Fruit fly (Drosophila melanogaster) whole organism, prepupa: ENCODE data around the gene Ir7b.

Experiments
- Blimp-1 ChIP-seq: fragments of 200-800 bp; sonication (Bioruptor generic); optimal IDR thresholded peaks from 3 replicates; lab custom pipeline; 2017; ENCODE audit warnings: missing biosample characterization, missing genetic modification characterization, mild to moderate bottlenecking, moderate library complexity, missing genetic modification reagents
- CG10631 ChIP-seq: fragments of 200-800 bp; sonication (Bioruptor generic); optimal IDR thresholded peaks from 2 replicates; lab custom pipeline; 2016; ENCODE audit warnings: missing biosample characterization, missing genetic modification characterization
- CG11762 ChIP-seq: fragments of 200-800 bp; sonication (Bioruptor generic); optimal IDR thresholded peaks from 3 replicates; lab custom pipeline; 2016; ENCODE audit warnings: missing biosample characterization, missing genetic modification characterization; ENCODE audit not compliant: insufficient read depth
- CG15336 ChIP-seq: fragments of 200-800 bp; sonication (Bioruptor generic); IDR thresholded peaks from 2 replicates; pipeline ENCODE4 v1.3.6; 2022; ENCODE audit warnings: missing biosample characterization, missing genetic modification characterization
- CG1621 ChIP-seq: fragments of 200-800 bp; sonication (Bioruptor generic); optimal IDR thresholded peaks from 3 replicates; lab custom pipeline; 2018; ENCODE audit warnings: missing biosample characterization, mild to moderate bottlenecking, missing genetic modification characterization
- CG16779 ChIP-seq: fragments of 200-800 bp; sonication (Bioruptor generic); optimal IDR thresholded peaks from 3 replicates; lab custom pipeline; 2017; ENCODE audit warnings: missing biosample characterization, mild to moderate bottlenecking, missing genetic modification characterization
- CG32006 ChIP-seq: fragments of 200-800 bp; sonication (Bioruptor generic); optimal IDR thresholded peaks from 3 replicates; lab custom pipeline; 2017; ENCODE audit warnings: missing biosample characterization, mild to moderate bottlenecking, missing genetic modification characterization
- CG34406 ChIP-seq: fragments of 200-800 bp; sonication (Bioruptor generic); optimal IDR thresholded peaks from 3 replicates; lab custom pipeline; 2016; ENCODE audit warnings: missing biosample characterization, missing genetic modification characterization
- CG3919 ChIP-seq: fragments of 200-800 bp; sonication (Bioruptor generic); optimal IDR thresholded peaks from 3 replicates; lab custom pipeline; 2016; ENCODE audit warnings: missing biosample characterization, missing genetic modification characterization
- CG6163 ChIP-seq: fragments of 200-800 bp; sonication (Bioruptor generic); IDR thresholded peaks from 3 replicates; pipeline ENCODE4 v1.3.6; 2022; ENCODE audit warnings: missing biosample characterization, missing genetic modification characterization
- CG6792 ChIP-seq: fragments of 200-800 bp; sonication (Bioruptor generic); optimal IDR thresholded peaks from 3 replicates; lab custom pipeline; 2016; ENCODE audit warnings: missing biosample characterization, missing genetic modification characterization
- CG6808 ChIP-seq: fragments of 200-800 bp; sonication (Bioruptor generic); optimal IDR thresholded peaks from 3 replicates; lab custom pipeline; 2017; ENCODE audit warnings: missing biosample characterization, missing genetic modification characterization, mild to moderate bottlenecking, moderate library complexity, missing genetic modification reagents
- CG8119 ChIP-seq: fragments of 200-800 bp; sonication (Bioruptor generic); IDR thresholded peaks from 3 replicates; pipeline ENCODE4 v1.3.6; 2022; ENCODE audit warnings: missing biosample characterization, missing genetic modification characterization
- CG8319 ChIP-seq: fragments of 200-800 bp; sonication (Bioruptor generic); optimal IDR thresholded peaks from 3 replicates; lab custom pipeline; 2016; ENCODE audit warnings: missing biosample characterization, missing genetic modification characterization
- CG9139 ChIP-seq: fragments of 200-800 bp; sonication (Bioruptor generic); optimal IDR thresholded peaks from 3 replicates; lab custom pipeline; 2017; ENCODE audit warnings: missing biosample characterization, mild to moderate bottlenecking, missing genetic modification characterization
- Eip75B ChIP-seq: fragments of 200-800 bp; sonication (Bioruptor generic); optimal IDR thresholded peaks from 3 replicates; lab custom pipeline; 2016; ENCODE audit warnings: missing biosample characterization, missing genetic modification characterization
- Eip78C ChIP-seq: fragments of 200-800 bp; sonication (Bioruptor generic); peaks from one replicate; lab custom pipeline; 2016; ENCODE audit warnings: missing biosample characterization, missing genetic modification characterization
- Eip93F ChIP-seq: fragments of 200-800 bp; sonication (Bioruptor generic); optimal IDR thresholded peaks from 2 replicates; lab custom pipeline; 2016; ENCODE audit warnings: missing biosample characterization, mild to moderate bottlenecking, missing genetic modification characterization
- Ets21C ChIP-seq: fragments of 200-800 bp; sonication (Bioruptor generic); optimal IDR thresholded peaks from 3 replicates; lab custom pipeline; 2016; ENCODE audit warnings: missing biosample characterization, missing genetic modification characterization
- Ets96B ChIP-seq: fragments of 200-800 bp; optimal IDR thresholded peaks from 2 replicates; lab custom pipeline; 2019; ENCODE audit warnings: missing biosample characterization, mild to moderate bottlenecking, missing genetic modification characterization, moderate library complexity
- Gug ChIP-seq: fragments of 200-800 bp; sonication (Bioruptor generic); IDR thresholded peaks from 2 replicates; pipeline ENCODE4 v1.3.6; 2022; ENCODE audit warnings: missing biosample characterization, missing genetic modification characterization
- Hr39 ChIP-seq: fragments of 200-800 bp; sonication (Bioruptor generic); optimal IDR thresholded peaks from 2 replicates; lab custom pipeline; 2016; ENCODE audit warnings: missing biosample characterization, missing genetic modification characterization
- Hr4 ChIP-seq: fragments of 200-800 bp; sonication (Bioruptor generic); optimal IDR thresholded peaks from 3 replicates; lab custom pipeline; 2016; ENCODE audit warnings: missing biosample characterization, missing genetic modification characterization
- Lpt ChIP-seq: fragments of 200-800 bp; sonication (Bioruptor generic); optimal IDR thresholded peaks from 3 replicates; lab custom pipeline; 2016; ENCODE audit warnings: missing biosample characterization, missing genetic modification characterization
- Met ChIP-seq: fragments of 200-800 bp; sonication (Bioruptor generic); optimal IDR thresholded peaks from 3 replicates; lab custom pipeline; 2016; ENCODE audit warnings: missing biosample characterization, missing genetic modification characterization
- OdsH ChIP-seq: fragments of 200-800 bp; sonication (Bioruptor generic); optimal IDR thresholded peaks from 3 replicates; lab custom pipeline; 2016; ENCODE audit warnings: missing biosample characterization, missing genetic modification characterization
- Smox ChIP-seq: fragments of 200-800 bp; sonication (Bioruptor generic); optimal IDR thresholded peaks from 3 replicates; lab custom pipeline; 2016; ENCODE audit warnings: missing biosample characterization, missing genetic modification characterization
- Sox102F ChIP-seq: fragments of 200-800 bp; sonication (Bioruptor generic); optimal IDR thresholded peaks from 2 replicates; lab custom pipeline; 2016; ENCODE audit warnings: missing biosample characterization, mild to moderate bottlenecking, missing genetic modification characterization
- Sox14 ChIP-seq: fragments of 200-800 bp; sonication (Bioruptor generic); optimal IDR thresholded peaks from 3 replicates; lab custom pipeline; 2016; ENCODE audit warnings: missing biosample characterization, missing genetic modification characterization
- achi ChIP-seq: fragments of 200-800 bp; sonication (Bioruptor generic); optimal IDR thresholded peaks from 3 replicates; lab custom pipeline; 2016; ENCODE audit warnings: missing biosample characterization, missing genetic modification characterization
- acj6 ChIP-seq: fragments of 200-800 bp; sonication (Bioruptor generic); optimal IDR thresholded peaks from 3 replicates; lab custom pipeline; 2016; ENCODE audit warnings: missing biosample characterization, missing genetic modification characterization
- cyc ChIP-seq: fragments of 200-800 bp; sonication (Bioruptor generic); optimal IDR thresholded peaks from 3 replicates; lab custom pipeline; 2016; ENCODE audit warnings: missing biosample characterization, missing genetic modification characterization
- dac ChIP-seq: fragments of 200-800 bp; sonication (Bioruptor generic); optimal IDR thresholded peaks from 2 replicates; lab custom pipeline; 2017; ENCODE audit warnings: missing biosample characterization, mild to moderate bottlenecking, missing genetic modification characterization
- esn ChIP-seq: fragments of 200-800 bp; sonication (Bioruptor generic); optimal IDR thresholded peaks from 2 replicates; lab custom pipeline; 2016; ENCODE audit warnings: missing biosample characterization, mild to moderate bottlenecking, missing genetic modification characterization, moderate library complexity
- fd59A ChIP-seq: fragments of 200-800 bp; sonication (Bioruptor generic); optimal IDR thresholded peaks from 2 replicates; lab custom pipeline; 2017; ENCODE audit warnings: missing biosample characterization, mild to moderate bottlenecking, missing genetic modification characterization, missing genetic modification reagents
- fd85E ChIP-seq: fragments of 200-800 bp; sonication (Bioruptor generic); optimal IDR thresholded peaks from 3 replicates; lab custom pipeline; 2016; ENCODE audit warnings: missing biosample characterization, missing genetic modification characterization
- fkh ChIP-seq: fragments of 200-800 bp; sonication (Bioruptor generic); optimal IDR thresholded peaks from 3 replicates; lab custom pipeline; 2017; ENCODE audit warnings: missing biosample characterization, mild to moderate bottlenecking, missing genetic modification characterization, moderate library complexity
- lz ChIP-seq: fragments of 200-800 bp; sonication (Bioruptor generic); optimal IDR thresholded peaks from 3 replicates; lab custom pipeline; 2016; ENCODE audit warnings: missing biosample characterization, missing genetic modification characterization
- net ChIP-seq: fragments of 200-800 bp; sonication (Bioruptor generic); optimal IDR thresholded peaks from 3 replicates; lab custom pipeline; 2016; ENCODE audit warnings: missing biosample characterization, missing genetic modification characterization
- pdm3 ChIP-seq: fragments of 200-800 bp; sonication (Bioruptor generic); optimal IDR thresholded peaks from 3 replicates; lab custom pipeline; 2016; ENCODE audit warnings: missing biosample characterization, missing genetic modification characterization
- spab ChIP-seq: fragments of 200-800 bp; sonication (Bioruptor generic); optimal IDR thresholded peaks from 2 replicates; lab custom pipeline; 2017; ENCODE audit warnings: missing biosample characterization, mild to moderate bottlenecking, missing genetic modification characterization, missing genetic modification reagents
- topi ChIP-seq: fragments of 200-800 bp; sonication (Bioruptor generic); optimal IDR thresholded peaks from 3 replicates; lab custom pipeline; 2016; ENCODE audit warnings: missing biosample characterization, missing genetic modification characterization
- vri ChIP-seq: fragments of 200-800 bp; sonication (Bioruptor generic); optimal IDR thresholded peaks from 3 replicates; lab custom pipeline; 2016; ENCODE audit warnings: missing biosample characterization, mild to moderate bottlenecking, missing genetic modification characterization

Ir7b gene

dm6 chrX:7908239-7909068 is 41.7 kb upstream of the Ir7b start, which contains the start of the genes dpr14 and spidey (continued):
- TF ChIP-seq Lpt (GFP tag; lab: Kevin White, UChicago) (peak; percentile 79), Eip75B (peak; percentile 84), topi (GFP tag; lab: Kevin White, UChicago) (peak; percentile 83), CG32006 (GFP tag; lab: Kevin White, UChicago) (peak; percentile 84), cyc (GFP tag; lab: Kevin White, UChicago) (peak; percentile 79), Eip78C (GFP tag; lab: Kevin White, UChicago) (peak; percentile 96), CG6792 (GFP tag; lab: Kevin White, UChicago) (peak; percentile 70), Ets96B (tag; lab: Kevin White, UChicago) (peak; percentile 79), CG1621 (peak; percentile 76), net (GFP tag; lab: Kevin White, UChicago) (peak; percentile 74), esn (GFP tag; lab: Kevin White, UChicago) (peak; percentile 77), Sox102F (peak; percentile 83), Hr4 (GFP tag; lab: Kevin White, UChicago) (peak; percentile 81), CG16779 (peak; percentile 54), Blimp-1 (GFP tag; lab: Kevin White, UChicago) (peak; percentile 44), CG15336 (peak; percentile 85), Met (GFP tag; lab: Kevin White, UChicago) (peak; percentile 88), CG3919 (peak; percentile 78), CG8119 (peak; percentile 85), achi (GFP tag; lab: Kevin White, UChicago) (peak; percentile 75), CG10631 (GFP tag; lab: Kevin White, UChicago) (peak; percentile 76), Eip93F (GFP tag; lab: Kevin White, UChicago) (peak; percentile 17), OdsH (GFP tag; lab: Kevin White, UChicago) (peak; percentile 80), fd59A (peak; percentile 65), Ets21C (GFP tag; lab: Kevin White, UChicago) (peak; percentile 70), fd85E (GFP tag; lab: Kevin White, UChicago) (peak; percentile 21), CG6808 (GFP tag; lab: Kevin White, UChicago) (peak; percentile 74), Smox (GFP tag; lab: Kevin White, UChicago) (no peak), Hr39 (GFP tag; lab: Kevin White, UChicago) (peak; percentile 79), CG11762 (GFP tag; lab: Kevin White, UChicago) (peak; percentile 76), Gug (GFP tag; lab: Robert Waterston, UW) (peak; percentile 81)

dm6 chrX:7901153-7902038 is 34.6 kb upstream of the Ir7b start, which contains the start of the genes RpS6 and bys:
TSS of gene RpS6 (minus strand) at chrX:7901331.
TSS of gene bys (plus strand) at chrX:7901880.
- TF ChIP-seq vri (GFP tag; lab: Kevin White, UChicago) (peak; percentile 40), CG16779 (no peak), topi (GFP tag; lab: Kevin White, UChicago) (peak; percentile 36), acj6 (GFP tag; lab: Kevin White, UChicago) (peak; percentile 42), cyc (GFP tag; lab: Kevin White, UChicago) (peak; percentile 28), CG15336 (peak; percentile 46; the same call in 1 of the 2 replicates), Met (GFP tag; lab: Kevin White, UChicago) (peak; percentile 44), fd59A (no peak), CG32006 (GFP tag; lab: Kevin White, UChicago) (peak; percentile 53), dac (GFP tag; lab: Kevin White, UChicago) (no peak), CG3919 (peak; percentile 68), spab (no peak), CG9139 (GFP tag; lab: Kevin White, UChicago) (peak; percentile 64), pdm3 (GFP tag; lab: Kevin White, UChicago) (peak; percentile 33), CG11762 (GFP tag; lab: Kevin White, UChicago) (no peak), lz (peak; percentile 38), fd85E (GFP tag; lab: Kevin White, UChicago) (peak; percentile 21), CG6163 (GFP tag; lab: Robert Waterston, UW) (peak; percentile 70), CG8119 (no peak), Eip93F (GFP tag; lab: Kevin White, UChicago) (peak; percentile 34), Sox14 (peak; percentile 42), OdsH (GFP tag; lab: Kevin White, UChicago) (peak; percentile 23), Eip78C (GFP tag; lab: Kevin White, UChicago) (peak; percentile 76), fkh (GFP tag; lab: Kevin White, UChicago) (peak; percentile 7), CG6808 (GFP tag; lab: Kevin White, UChicago) (peak; percentile 27), CG34406 (GFP tag; lab: Kevin White, UChicago) (peak; percentile 31), CG8319 (peak; percentile 6), Blimp-1 (GFP tag; lab: Kevin White, UChicago) (no peak), net (GFP tag; lab: Kevin White, UChicago) (peak; percentile 64), Hr39 (GFP tag; lab: Kevin White, UChicago) (peak; percentile 22)
